Worm (Caenorhabditis elegans) whole organism, L1 larva: Measurements from ENCODE around the gene ilys-4.

Source experiments
- C16A3.4 ChIP-seq: fragments of 150-350 bp; optimal IDR thresholded peaks from 2 replicates; lab custom pipeline; 2014; ENCODE audit warnings: missing biosample characterization, missing genetic modification characterization
- F16B12.6 ChIP-seq: fragments of 150-350 bp; optimal IDR thresholded peaks from 2 replicates; lab custom pipeline; 2014; ENCODE audit warnings: missing biosample characterization, missing genetic modification characterization
- blmp-1 ChIP-seq: fragments of 150-350 bp; optimal IDR thresholded peaks from 2 replicates; lab custom pipeline; 2014; ENCODE audit warnings: missing biosample characterization, missing genetic modification characterization
- ceh-8 ChIP-seq: fragments of 200-800 bp; sonication (Bioruptor generic); optimal IDR thresholded peaks from 2 replicates; lab custom pipeline; 2018; ENCODE audit warnings: mild to moderate bottlenecking, missing genetic modification characterization, moderate library complexity, missing compliant biosample characterization
- ceh-82 ChIP-seq, 3 experiments: fragments of 150-350 bp in 1 of 3; sonication (generic microtip) in 2 of 3; optimal IDR thresholded peaks; 2 replicates each; lab custom pipeline; 2014 to 2017; ENCODE audit warnings: missing biosample characterization in 3 of 3, missing genetic modification characterization in 3 of 3
- ceh-88 ChIP-seq: fragments of 200-800 bp; sonication (Bioruptor generic); IDR thresholded peaks from 2 replicates; pipeline ENCODE4 v1.3.6; 2022; ENCODE audit warnings: missing genetic modification characterization, missing compliant biosample characterization
- ceh-90 ChIP-seq: sonication (generic microtip); optimal IDR thresholded peaks from 2 replicates; lab custom pipeline; 2016; ENCODE audit warnings: missing genetic modification characterization, missing compliant biosample characterization
- dpl-1 ChIP-seq, 3 experiments: fragments of 150-350 bp in 2 of 3; sonication (generic microtip) in 1 of 3; optimal IDR thresholded peaks; 2 replicates each; lab custom pipeline; 2014 to 2017; ENCODE audit warnings: missing biosample characterization in 3 of 3, missing genetic modification characterization in 3 of 3, missing genetic modification reagents in 3 of 3
- dsc-1 ChIP-seq: sonication (generic microtip); optimal IDR thresholded peaks from 2 replicates; lab custom pipeline; 2016; ENCODE audit warnings: mild to moderate bottlenecking, missing genetic modification characterization, missing compliant biosample characterization
- efl-1 ChIP-seq, 4 experiments: fragments of 150-350 bp; optimal IDR thresholded peaks in 3 of 4; peaks in 1 of 4; 1 replicate in 1 of 4; 2 replicates in 3 of 4; lab custom pipeline; 2014; ENCODE audit warnings: missing biosample characterization in 2 of 4, missing genetic modification characterization in 2 of 4, missing genetic modification reagents in 2 of 4
- elt-3 ChIP-seq, 6 experiments: fragments of 150-350 bp in 1 of 6; sonication (generic microtip); optimal IDR thresholded peaks; 2 replicates each; lab custom pipeline; 2017 to 2018; ENCODE audit warnings: missing biosample characterization in 6 of 6, missing genetic modification characterization in 6 of 6, inconsistent platforms in 1 of 6
- ets-5 ChIP-seq: fragments of 200-800 bp; sonication (Bioruptor generic); IDR thresholded peaks from 2 replicates; pipeline ENCODE4 v1.3.6; 2022; ENCODE audit warnings: missing genetic modification characterization, missing compliant biosample characterization
- fkh-10 ChIP-seq: sonication (generic microtip); optimal IDR thresholded peaks from 2 replicates; lab custom pipeline; 2017; ENCODE audit warnings: missing biosample characterization, missing genetic modification reagents, missing genetic modification characterization
- fkh-8 ChIP-seq: sonication (generic microtip); optimal IDR thresholded peaks from 2 replicates; lab custom pipeline; 2016; ENCODE audit warnings: mild to moderate bottlenecking, missing genetic modification characterization, missing compliant biosample characterization
- fos-1 ChIP-seq: fragments of 150-350 bp; optimal IDR thresholded peaks from 2 replicates; lab custom pipeline; 2014; ENCODE audit warnings: missing biosample characterization, missing genetic modification characterization
- grh-1 ChIP-seq: fragments of 200-800 bp; sonication (Bioruptor generic); IDR thresholded peaks from 2 replicates; pipeline ENCODE4 v1.3.6; 2022; ENCODE audit warnings: missing genetic modification reagents, missing genetic modification characterization, missing compliant biosample characterization
- irx-1 ChIP-seq: sonication (generic microtip); optimal IDR thresholded peaks from 2 replicates; lab custom pipeline; 2016; ENCODE audit warnings: missing genetic modification characterization, missing compliant biosample characterization
- isw-1 ChIP-seq: fragments of 200-800 bp; sonication (Bioruptor generic); IDR thresholded peaks from 2 replicates; pipeline ENCODE4 v1.3.6; 2022; ENCODE audit warnings: missing genetic modification characterization, missing compliant biosample characterization
- jun-1 ChIP-seq: fragments of 150-350 bp; optimal IDR thresholded peaks from 2 replicates; lab custom pipeline; 2014; ENCODE audit warnings: missing biosample characterization, missing genetic modification reagents, missing genetic modification characterization
- lin-13 ChIP-seq: fragments of 150-350 bp; optimal IDR thresholded peaks from 2 replicates; lab custom pipeline; 2014; ENCODE audit warnings: missing biosample characterization, missing genetic modification reagents, missing genetic modification characterization
- lin-15B ChIP-seq: fragments of 150-350 bp; sonication (generic microtip); optimal IDR thresholded peaks from 3 replicates; lab custom pipeline; 2014; ENCODE audit warnings: missing biosample characterization, missing genetic modification characterization
- lin-35 ChIP-seq, 2 experiments: fragments of 150-350 bp; optimal IDR thresholded peaks; 2 replicates each; lab custom pipeline; 2014; ENCODE audit warnings: missing biosample characterization in 2 of 2, missing genetic modification characterization in 2 of 2, missing genetic modification reagents in 2 of 2
- lsy-2 ChIP-seq, 2 experiments: fragments of 150-350 bp; optimal IDR thresholded peaks; 2 replicates each; lab custom pipeline; 2014; ENCODE audit warnings: missing biosample characterization in 2 of 2, missing genetic modification characterization in 2 of 2
- mab-9 ChIP-seq: fragments of 200-800 bp; sonication (Bioruptor generic); IDR thresholded peaks from 2 replicates; pipeline ENCODE4 v1.3.6; 2022; ENCODE audit warnings: missing genetic modification reagents, missing genetic modification characterization, missing compliant biosample characterization
- mdl-1 ChIP-seq, 2 experiments: fragments of 150-350 bp; optimal IDR thresholded peaks; 2 replicates each; lab custom pipeline; 2014 to 2017; ENCODE audit warnings: missing biosample characterization in 2 of 2, missing genetic modification characterization in 2 of 2, inconsistent platforms in 1 of 2
- mep-1 ChIP-seq: fragments of 150-350 bp; optimal IDR thresholded peaks from 2 replicates; lab custom pipeline; 2014; ENCODE audit warnings: missing biosample characterization, missing genetic modification characterization
- nhr-19 ChIP-seq: fragments of 200-800 bp; sonication (Bioruptor generic); conservative IDR thresholded peaks from 2 replicates; pipeline ENCODE4 v1.3.6; 2022; ENCODE audit warnings: missing genetic modification characterization, missing compliant biosample characterization
- nhr-20 ChIP-seq: sonication (generic microtip); optimal IDR thresholded peaks from 2 replicates; lab custom pipeline; 2016; ENCODE audit warnings: mild to moderate bottlenecking, missing genetic modification characterization, missing compliant biosample characterization
- nhr-47 ChIP-seq: sonication (generic microtip); optimal IDR thresholded peaks from 2 replicates; lab custom pipeline; 2016; ENCODE audit warnings: mild to moderate bottlenecking, missing genetic modification characterization, moderate library complexity, missing compliant biosample characterization
- nhr-71 ChIP-seq: sonication (generic microtip); optimal IDR thresholded peaks from 2 replicates; lab custom pipeline; 2016; ENCODE audit warnings: mild to moderate bottlenecking, missing genetic modification characterization, moderate library complexity, missing compliant biosample characterization
- nhr-77 ChIP-seq: fragments of 150-350 bp; optimal IDR thresholded peaks from 2 replicates; lab custom pipeline; 2014; ENCODE audit warnings: missing biosample characterization, missing genetic modification characterization
- nhr-85 ChIP-seq: sonication (generic microtip); peaks from one replicate; lab custom pipeline; 2016; ENCODE audit warnings: missing genetic modification characterization, inconsistent platforms, missing compliant biosample characterization
- nhr-90 ChIP-seq: sonication (generic microtip); optimal IDR thresholded peaks from 2 replicates; lab custom pipeline; 2016; ENCODE audit warnings: mild to moderate bottlenecking, missing genetic modification characterization, missing compliant biosample characterization; ENCODE audit not compliant: poor library complexity
- pax-3 ChIP-seq: fragments of 200-800 bp; sonication (Bioruptor generic); optimal IDR thresholded peaks from 2 replicates; lab custom pipeline; 2018; ENCODE audit warnings: mild to moderate bottlenecking, missing genetic modification characterization, moderate library complexity, missing compliant biosample characterization
- rnt-1 ChIP-seq: sonication (generic microtip); optimal IDR thresholded peaks from 2 replicates; lab custom pipeline; 2016; ENCODE audit warnings: mild to moderate bottlenecking, missing genetic modification characterization, moderate library complexity, missing compliant biosample characterization
- skn-1 ChIP-seq: fragments of 150-350 bp; optimal IDR thresholded peaks from 2 replicates; lab custom pipeline; 2014; ENCODE audit warnings: missing biosample characterization, missing genetic modification characterization
- snu-23 ChIP-seq: sonication (generic microtip); optimal IDR thresholded peaks from 2 replicates; lab custom pipeline; 2016; ENCODE audit warnings: missing genetic modification characterization, missing compliant biosample characterization
- sox-4 ChIP-seq: sonication (generic microtip); optimal IDR thresholded peaks from 2 replicates; lab custom pipeline; 2016; ENCODE audit warnings: missing genetic modification characterization, missing compliant biosample characterization
- sptf-1 ChIP-seq: fragments of 150-350 bp; optimal IDR thresholded peaks from 2 replicates; lab custom pipeline; 2014; ENCODE audit warnings: missing biosample characterization, missing genetic modification characterization
- swsn-7 ChIP-seq: sonication (generic microtip); optimal IDR thresholded peaks from 2 replicates; lab custom pipeline; 2016; ENCODE audit warnings: missing genetic modification characterization, missing compliant biosample characterization
- tbx-2 ChIP-seq: sonication (generic microtip); optimal IDR thresholded peaks from 2 replicates; lab custom pipeline; 2016; ENCODE audit warnings: missing genetic modification characterization, missing compliant biosample characterization
- unc-130 ChIP-seq: fragments of 150-350 bp; optimal IDR thresholded peaks from 2 replicates; lab custom pipeline; 2017; ENCODE audit warnings: missing biosample characterization, missing genetic modification characterization, inconsistent platforms
- unc-30 ChIP-seq: sonication (generic microtip); optimal IDR thresholded peaks from 2 replicates; lab custom pipeline; 2017; ENCODE audit warnings: missing biosample characterization, missing genetic modification characterization
- unc-86 ChIP-seq: sonication (generic microtip); optimal IDR thresholded peaks from 2 replicates; lab custom pipeline; 2016; ENCODE audit warnings: missing genetic modification characterization, missing compliant biosample characterization
- unc-98 ChIP-seq: fragments of 200-800 bp; sonication (Bioruptor generic); IDR thresholded peaks from 2 replicates; pipeline ENCODE4 v1.3.6; 2022; ENCODE audit warnings: missing genetic modification characterization, missing compliant biosample characterization
- vab-15 ChIP-seq: sonication (generic microtip); optimal IDR thresholded peaks from 2 replicates; lab custom pipeline; 2017; ENCODE audit warnings: missing genotype, mild to moderate bottlenecking, missing genetic modification characterization, missing compliant biosample characterization
- xbp-1 ChIP-seq: sonication (generic microtip); optimal IDR thresholded peaks from 2 replicates; lab custom pipeline; 2016; ENCODE audit warnings: missing genetic modification characterization, missing compliant biosample characterization
- ztf-11 ChIP-seq, 2 experiments: sonication (generic microtip); optimal IDR thresholded peaks; 2 replicates each; lab custom pipeline; 2016 to 2017; ENCODE audit warnings: missing genetic modification characterization in 2 of 2, missing biosample characterization in 1 of 2, missing compliant biosample characterization in 1 of 2

Gene ilys-4

DNA sequence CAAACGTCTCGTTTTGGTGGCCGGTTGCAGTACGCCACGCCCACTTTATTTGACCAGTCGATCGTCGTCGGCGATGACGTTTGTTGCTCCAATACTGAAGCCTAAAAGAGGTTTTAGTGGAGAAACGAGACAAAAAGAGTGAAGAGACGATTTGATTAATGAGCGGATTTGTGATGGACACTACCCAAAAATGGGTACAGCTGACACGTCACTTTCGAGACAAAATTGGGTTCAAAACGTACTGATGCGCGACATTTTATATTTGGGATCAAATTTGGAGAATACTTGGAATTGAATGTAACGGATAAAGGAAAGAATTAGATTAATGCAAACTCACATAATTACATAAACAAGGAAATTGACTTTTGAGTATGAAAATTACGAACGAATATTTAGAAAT lies at the start of gene ilys-4:
Gene ilys-4, minus strand, starts transcription at position 101 of the 400 bp plus-strand sequence.
- TF ChIP-seq unc-30 (tag; lab: Kevin White, UChicago) = no peak
- TF ChIP-seq lin-13 (GFP tag; lab: Kevin White, UChicago) = no peak
- no peak for TF ChIP-seq nhr-19
- no peak for TF ChIP-seq ceh-88 (GFP tag; lab: Robert Waterston, UW)
- TF ChIP-seq snu-23 = no peak
- no peak for TF ChIP-seq fkh-8 (tag; lab: Kevin White, UChicago)
- no peak for TF ChIP-seq sox-4 (tag; lab: Kevin White, UChicago)
- TF ChIP-seq fkh-10 = no peak
- no peak for TF ChIP-seq nhr-77
- no peak for TF ChIP-seq nhr-90
- no peak for TF ChIP-seq ceh-90
- TF ChIP-seq jun-1 (tag; lab: Kevin White, UChicago) = no peak
- TF ChIP-seq fos-1 (tag; lab: Kevin White, UChicago) = no peak
- no peak for TF ChIP-seq sptf-1 (tag; lab: Kevin White, UChicago)
- no peak for TF ChIP-seq ets-5 (GFP tag; lab: Robert Waterston, UW)
- TF ChIP-seq skn-1 (tag; lab: Kevin White, UChicago) = no peak
- TF ChIP-seq, all 84 proteins: peak for 0

DNA sequence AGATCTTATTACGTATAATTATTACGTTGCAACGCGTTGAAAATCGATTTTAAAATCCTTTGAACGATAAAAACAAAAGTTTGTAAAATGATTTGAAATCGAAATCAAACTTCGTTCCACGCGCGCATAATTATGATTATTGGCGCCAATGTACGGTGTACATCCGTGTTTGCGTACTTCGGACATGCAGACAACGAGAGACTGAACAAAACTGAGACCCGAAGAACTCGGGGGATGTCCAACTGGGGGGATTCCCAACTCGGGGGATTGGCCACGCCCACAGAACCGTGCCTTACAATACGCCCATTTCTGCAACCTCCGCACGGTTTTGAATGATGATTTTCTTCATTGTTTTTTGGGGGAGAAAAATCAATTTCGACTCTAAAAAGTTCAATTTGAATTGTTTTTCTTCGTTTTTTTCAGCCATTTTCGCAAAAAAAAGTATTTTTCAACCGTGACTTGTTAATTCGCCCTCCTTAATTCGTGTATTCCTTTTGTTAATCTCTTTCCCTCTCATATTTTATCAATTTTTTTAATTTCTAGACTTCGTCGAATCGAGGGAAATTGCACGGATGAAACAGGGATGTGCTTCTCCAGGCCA lies 49.7 kb upstream of the ilys-4 start, which contains the start of gene F20D12.12:
Gene F20D12.12, plus strand, starts transcription at position 542 of the 601 bp plus-strand sequence.
- TF ChIP-seq lin-35 (GFP tag; optimal IDR thresholded peaks at IDR 0.05; lab: Kevin White, UChicago) (peak; percentile 47 to 80), efl-1 (optimal IDR thresholded peaks at IDR 0.05; lab: Kevin White, UChicago) (peak; percentile 69 to 78), efl-1 (GFP tag; optimal IDR thresholded peaks at IDR 0.05 in 1 of 2; lab: Kevin White, UChicago) (peak; percentile 62 to 96), skn-1 (tag; lab: Kevin White, UChicago) (peak; percentile 45), fkh-8 (tag; lab: Kevin White, UChicago) (peak; percentile 75), elt-3 (tag; optimal IDR thresholded peaks at IDR 0.05; lab: Kevin White, UChicago) (peak in 1 of 6 experiments; percentile 25), dpl-1 (GFP tag; optimal IDR thresholded peaks at IDR 0.05; lab: Kevin White, UChicago) (peak; percentile 43 to 65 (median 64)), nhr-77 (peak; percentile 39), lin-15B (tag; lab: Kevin White, UChicago) (peak; percentile 46), lsy-2 (tag; optimal IDR thresholded peaks at IDR 0.05; lab: Kevin White, UChicago) (peak; percentile 88 to 98), nhr-19 (peak; percentile 91), nhr-71 (tag; lab: Kevin White, UChicago) (peak; percentile 84), snu-23 (peak; percentile 75), nhr-90 (peak; percentile 39), C16A3.4 (tag; lab: Kevin White, UChicago) (peak; percentile 69), mdl-1 (tag; optimal IDR thresholded peaks at IDR 0.05; lab: Kevin White, UChicago) (peak in 1 of 2 experiments; percentile 45), isw-1 (GFP tag; lab: Robert Waterston, UW) (peak; percentile 91), ceh-8 (peak; percentile 28), rnt-1 (tag; lab: Kevin White, UChicago) (peak; percentile 81), lin-13 (GFP tag; lab: Kevin White, UChicago) (peak; percentile 76), unc-86 (tag; lab: Kevin White, UChicago) (peak; percentile 49), dsc-1 (tag; lab: Kevin White, UChicago) (peak; percentile 35), mab-9 (GFP tag; lab: Robert Waterston, UW) (peak; percentile 73), xbp-1 (tag; lab: Kevin White, UChicago) (peak; percentile 53), nhr-20 (tag; lab: Kevin White, UChicago) (peak; percentile 75), ztf-11 (tag; optimal IDR thresholded peaks at IDR 0.05; lab: Kevin White, UChicago) (peak in 1 of 2 experiments; percentile 48), ceh-88 (GFP tag; lab: Robert Waterston, UW) (peak; percentile 87), F16B12.6 (tag; lab: Kevin White, UChicago) (peak; percentile 88), swsn-7 (peak; percentile 64), nhr-47 (tag; lab: Kevin White, UChicago) (peak; percentile 73), fos-1 (tag; lab: Kevin White, UChicago) (peak; percentile 16), mep-1 (tag; lab: Kevin White, UChicago) (peak; percentile 67), vab-15 (tag; lab: Kevin White, UChicago) (peak; percentile 32), irx-1 (tag; lab: Kevin White, UChicago) (peak; percentile 19), unc-130 (tag; lab: Kevin White, UChicago) (peak; percentile 57), pax-3 (tag; lab: Kevin White, UChicago) (peak; percentile 54), grh-1 (GFP tag; lab: Robert Waterston, UW) (peak; percentile 71), tbx-2 (tag; lab: Kevin White, UChicago) (peak; percentile 69), blmp-1 (peak; percentile 52), jun-1 (tag; lab: Kevin White, UChicago) (peak; percentile 39), ceh-82 (tag; optimal IDR thresholded peaks at IDR 0.05; lab: Kevin White, UChicago) (peak; percentile 17 to 77 (median 32)), nhr-85 (tag; lab: Kevin White, UChicago) (peak; percentile 68), unc-98 (GFP tag; lab: Robert Waterston, UW) (peak; percentile 69; the same call in 1 of the 2 replicates)
